Fruit fly (Drosophila melanogaster): ENCODE measurements around the gene Sytbeta.
A peak's percentile ranks its signal among the peaks of the same experiment; 100 is the strongest.

Sytbeta gene

dm6 chr3L:15094589-15095288 lies 30.0 kb upstream of the Sytbeta start, which contains the start of the genes sstn, Plp and GlyRS (continued):
- TF ChIP-seq Gug (GFP tag; IDR thresholded peaks at IDR 0.05), result no peak
- TF ChIP-seq Sox15 (GFP tag; optimal IDR thresholded peaks at IDR 0.05), result no peak
- TF ChIP-seq fkh (GFP tag; optimal IDR thresholded peaks at IDR 0.05), result no peak
- no peak for TF ChIP-seq CG6163 (GFP tag; IDR thresholded peaks at IDR 0.05)
- no peak for TF ChIP-seq CG11294 (GFP tag; IDR thresholded peaks at IDR 0.05)
- no peak for TF ChIP-seq CG9139 (GFP tag; optimal IDR thresholded peaks at IDR 0.05)
- TF ChIP-seq Hr4 (GFP tag; optimal IDR thresholded peaks at IDR 0.05), result no peak
- peak; percentile 11 for TF ChIP-seq net (GFP tag; optimal IDR thresholded peaks at IDR 0.05)
- TF ChIP-seq svp (GFP tag), result peak; percentile 60
- no peak for TF ChIP-seq Smox (GFP tag; optimal IDR thresholded peaks at IDR 0.05)
- TF ChIP-seq lz (GFP tag; optimal IDR thresholded peaks at IDR 0.05), result peak; percentile 0
- peak; percentile 18 for TF ChIP-seq CG3919 (GFP tag; optimal IDR thresholded peaks at IDR 0.05)
- TF ChIP-seq CG34406 (GFP tag; optimal IDR thresholded peaks at IDR 0.05), result peak; percentile 26
- TF ChIP-seq Blimp-1 (GFP tag; optimal IDR thresholded peaks at IDR 0.05), result peak; percentile 33
- TF ChIP-seq ss (GFP tag; optimal IDR thresholded peaks at IDR 0.05), result peak in 1 of 2 experiments; percentile 33
- peak; percentile 33 for TF ChIP-seq achi (GFP tag; optimal IDR thresholded peaks at IDR 0.05)
- TF ChIP-seq CG1621 (tag; optimal IDR thresholded peaks at IDR 0.05), result no peak
- no peak for TF ChIP-seq CG6808 (GFP tag; optimal IDR thresholded peaks at IDR 0.05)
- no peak for TF ChIP-seq CG11902 (GFP tag; optimal IDR thresholded peaks at IDR 0.05)
- no peak for TF ChIP-seq Hr39 (GFP tag; optimal IDR thresholded peaks at IDR 0.05)
- TF ChIP-seq Met (GFP tag; optimal IDR thresholded peaks at IDR 0.05), result peak; percentile 18
- TF ChIP-seq Eip78C (GFP tag), result peak; percentile 57
- no peak for TF ChIP-seq topi (GFP tag; optimal IDR thresholded peaks at IDR 0.05)
- TF ChIP-seq OdsH (GFP tag; optimal IDR thresholded peaks at IDR 0.05), result peak; percentile 41
- no peak for TF ChIP-seq Ets21C (GFP tag; optimal IDR thresholded peaks at IDR 0.05)
- peak; percentile 17 for TF ChIP-seq fd59A (GFP tag; optimal IDR thresholded peaks at IDR 0.05)
- peak; percentile 55 for TF ChIP-seq CG10631 (GFP tag; optimal IDR thresholded peaks at IDR 0.05)
- TF ChIP-seq CG7368 (GFP tag; optimal IDR thresholded peaks at IDR 0.05), result no peak
- TF ChIP-seq Sox102F (GFP tag; optimal IDR thresholded peaks at IDR 0.05), result no peak
- peak; percentile 19 for TF ChIP-seq Eip93F (GFP tag; optimal IDR thresholded peaks at IDR 0.05)

- TF ChIP-seq CG11762 (GFP tag; optimal IDR thresholded peaks at IDR 0.05; ENCODE audit: insufficient read depth) (no peak), CG8319 (GFP tag; optimal IDR thresholded peaks at IDR 0.05) (no peak), pdm3 (GFP tag; optimal IDR thresholded peaks at IDR 0.05) (peak; percentile 35), Sox102F (GFP tag; optimal IDR thresholded peaks at IDR 0.05) (peak; percentile 32), CG8119 (GFP tag; IDR thresholded peaks at IDR 0.05) (no peak), Blimp-1 (GFP tag; optimal IDR thresholded peaks at IDR 0.05) (no peak), CG6854 (GFP tag; optimal IDR thresholded peaks at IDR 0.05) (no peak), Ets21C (GFP tag; optimal IDR thresholded peaks at IDR 0.05) (peak; percentile 3), CG31627 (GFP tag; optimal IDR thresholded peaks at IDR 0.05) (peak; percentile 40), CG11294 (GFP tag; IDR thresholded peaks at IDR 0.05) (no peak), ss (GFP tag; optimal IDR thresholded peaks at IDR 0.05) (no peak), CG8632 (GFP tag; optimal IDR thresholded peaks at IDR 0.05) (no peak), CG1621 (tag; optimal IDR thresholded peaks at IDR 0.05) (no peak), dac (GFP tag; optimal IDR thresholded peaks at IDR 0.05) (no peak), CG15336 (GFP tag; IDR thresholded peaks at IDR 0.05) (peak; percentile 44; the same call in 1 of the 2 replicates), CG6808 (GFP tag; optimal IDR thresholded peaks at IDR 0.05) (peak; percentile 32), CG9139 (GFP tag; optimal IDR thresholded peaks at IDR 0.05) (no peak), Eip93F (GFP tag; optimal IDR thresholded peaks at IDR 0.05) (no peak), Smox (GFP tag; optimal IDR thresholded peaks at IDR 0.05) (no peak), CG4318 (GFP tag; optimal IDR thresholded peaks at IDR 0.05) (no peak), CG16779 (tag; optimal IDR thresholded peaks at IDR 0.05) (no peak), CG10631 (GFP tag; optimal IDR thresholded peaks at IDR 0.05) (no peak), CG34406 (GFP tag; optimal IDR thresholded peaks at IDR 0.05) (peak; percentile 15), Lpt (GFP tag; optimal IDR thresholded peaks at IDR 0.05) (no peak), cyc (GFP tag; optimal IDR thresholded peaks at IDR 0.05) (peak; percentile 29), CG6792 (GFP tag; optimal IDR thresholded peaks at IDR 0.05) (peak; percentile 12), OdsH (GFP tag; optimal IDR thresholded peaks at IDR 0.05) (peak; percentile 14), Eip78C (GFP tag) (peak; percentile 73), CG6163 (GFP tag; IDR thresholded peaks at IDR 0.05) (no peak), CG10669 (GFP tag; optimal IDR thresholded peaks at IDR 0.05) (no peak), topi (GFP tag; optimal IDR thresholded peaks at IDR 0.05) (peak; percentile 44), CG32006 (GFP tag; optimal IDR thresholded peaks at IDR 0.05) (no peak), Eip75B (GFP tag; optimal IDR thresholded peaks at IDR 0.05) (peak; percentile 15)
These were observed 29.3 kb upstream of the Sytbeta start for dm6 chr3L:15093929-15094588.
